Worm (Caenorhabditis elegans): Measurements from ENCODE around the gene slc-17.5.
A peak's percentile ranks its signal among the peaks of the same experiment; 100 is the strongest.

slc-17.5 gene

DNA sequence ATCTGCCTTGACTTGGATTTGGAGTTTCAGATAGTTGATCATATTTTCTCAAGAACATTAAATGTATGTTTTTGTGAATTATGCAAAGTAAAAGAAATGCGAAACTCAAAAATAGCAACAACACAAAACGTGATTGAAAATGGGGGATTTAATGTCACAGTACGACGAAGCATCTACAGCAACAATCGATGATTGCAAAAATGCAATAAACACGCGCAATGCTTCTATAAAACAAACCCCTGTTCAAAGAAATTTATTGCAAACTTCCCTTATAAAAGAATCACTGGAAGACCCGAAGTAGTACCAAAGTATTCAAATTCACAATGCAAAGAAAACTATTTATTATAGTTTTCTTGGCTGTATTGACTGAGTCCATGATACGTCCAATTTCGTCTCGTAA lies 33.4 kb upstream of the slc-17.5 start, which contains the start of gene clec-219:
clec-219 (plus strand) TSS at position 301 of the 400 bp plus-strand sequence.
- TF ChIP-seq zag-1 (tag; optimal IDR thresholded peaks at IDR 0.05) (no peak), nhr-11 (tag; optimal IDR thresholded peaks at IDR 0.05) (no peak), nfya-1 (tag; optimal IDR thresholded peaks at IDR 0.05; ENCODE audit: insufficient read depth) (no peak), ceh-28 (tag; optimal IDR thresholded peaks at IDR 0.05) (no peak), egl-5 (tag; optimal IDR thresholded peaks at IDR 0.05) (no peak), nhr-43 (tag; optimal IDR thresholded peaks at IDR 0.05; ENCODE audit: poor library complexity, severe bottlenecking) (no peak), hmg-11 (tag; optimal IDR thresholded peaks at IDR 0.05) (no peak), fkh-10 (GFP tag; optimal IDR thresholded peaks at IDR 0.05) (no peak), lin-15B (tag; optimal IDR thresholded peaks at IDR 0.05) (no peak), elt-1 (tag; optimal IDR thresholded peaks at IDR 0.05) (no peak), elt-2 (tag; optimal IDR thresholded peaks at IDR 0.05) (no peak), unc-62 (GFP tag; optimal IDR thresholded peaks at IDR 0.05) (no peak), daf-12 (tag; optimal IDR thresholded peaks at IDR 0.05) (no peak), nhr-23 (tag; optimal IDR thresholded peaks at IDR 0.05) (no peak)

DNA sequence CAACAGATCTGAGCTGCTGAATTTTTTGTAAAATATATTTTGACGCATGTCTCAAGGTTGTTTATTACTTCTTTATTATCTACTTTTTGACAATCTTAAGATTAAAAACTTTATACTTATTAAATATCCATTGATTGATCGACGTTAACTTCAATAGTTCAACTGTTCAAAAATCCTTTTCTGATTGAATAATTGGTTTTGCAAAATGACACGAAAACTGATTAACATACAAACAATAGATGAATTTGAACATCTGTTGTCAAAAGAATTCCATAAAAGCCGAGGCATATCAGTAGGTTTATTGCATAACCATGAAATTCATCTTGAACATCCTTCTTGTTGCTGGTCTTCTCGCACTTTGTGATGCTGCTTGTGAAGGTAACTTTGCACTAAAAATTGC lies 26.5 kb upstream of the slc-17.5 start, which contains the start of gene W02D7.12:
W02D7.12 (plus strand) TSS at position 301 of the 400 bp plus-strand sequence.
- TF ChIP-seq fos-1 (tag; optimal IDR thresholded peaks at IDR 0.05) (no peak), fkh-2 (tag; optimal IDR thresholded peaks at IDR 0.05) (no peak), fkh-10 (GFP tag; optimal IDR thresholded peaks at IDR 0.05) (no peak), mml-1 (tag; optimal IDR thresholded peaks at IDR 0.05) (no peak), nhr-11 (tag; optimal IDR thresholded peaks at IDR 0.05) (no peak), nhr-28 (tag; optimal IDR thresholded peaks at IDR 0.05) (no peak)

DNA sequence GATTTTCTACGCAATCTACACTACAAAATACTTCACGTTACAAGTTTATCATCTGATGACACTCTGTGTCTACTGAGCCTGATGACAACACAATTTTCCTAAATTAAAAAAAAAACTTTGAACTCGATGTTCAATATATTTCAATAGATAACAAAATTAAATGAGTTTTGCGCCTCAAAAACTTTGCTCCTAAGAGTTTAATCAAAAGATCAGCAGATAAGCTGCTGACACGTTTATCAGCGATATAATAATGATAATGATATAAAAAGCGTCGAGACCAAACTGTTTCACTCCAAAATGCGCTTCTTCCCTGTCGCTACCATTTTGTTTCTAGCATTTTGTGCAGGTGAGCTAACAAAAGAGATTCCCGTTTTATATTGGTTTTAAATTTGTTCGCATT lies 23.0 kb upstream of the slc-17.5 start, which contains the start of gene clec-218:
clec-218 (plus strand) TSS at position 262 of the 400 bp plus-strand sequence.
- TF ChIP-seq zag-1 (tag; optimal IDR thresholded peaks at IDR 0.05) = no peak
- no peak for TF ChIP-seq unc-62 (GFP tag; optimal IDR thresholded peaks at IDR 0.05)
- TF ChIP-seq pqm-1 (tag; optimal IDR thresholded peaks at IDR 0.05) = peak; percentile 78
- TF ChIP-seq elt-1 (tag; optimal IDR thresholded peaks at IDR 0.05) = no peak
- TF ChIP-seq snpc-4 (tag; optimal IDR thresholded peaks at IDR 0.05) = no peak
- no peak for TF ChIP-seq ztf-4 (tag; optimal IDR thresholded peaks at IDR 0.05)
- TF ChIP-seq fkh-2 (tag; optimal IDR thresholded peaks at IDR 0.05) = no peak
- no peak for TF ChIP-seq ZK546.5 (tag; optimal IDR thresholded peaks at IDR 0.05)
- no peak for TF ChIP-seq elt-3 (tag; optimal IDR thresholded peaks at IDR 0.05)
- peak; percentile 90 for TF ChIP-seq elt-2 (tag; optimal IDR thresholded peaks at IDR 0.05)
- TF ChIP-seq unc-39 (tag; optimal IDR thresholded peaks at IDR 0.05) = no peak

DNA sequence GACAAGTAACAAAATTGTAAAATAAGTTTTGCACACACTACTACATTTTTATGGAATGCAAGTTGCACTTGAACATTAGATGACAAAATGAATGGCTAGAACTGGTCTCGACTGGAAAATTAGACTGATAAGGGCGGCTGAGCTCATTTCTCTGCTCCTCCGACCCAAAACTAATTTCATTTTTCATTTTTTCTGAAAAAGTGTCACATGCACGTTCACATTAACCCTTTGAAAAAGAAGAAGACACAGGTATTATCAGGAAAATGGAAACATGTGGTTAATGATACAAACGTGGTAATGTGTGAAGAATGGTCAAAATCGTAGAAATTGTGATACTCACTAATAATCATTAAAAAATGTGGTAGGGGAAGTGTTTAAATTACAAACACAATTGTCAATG lies 22.3 kb upstream of the slc-17.5 start:
- TF ChIP-seq aly-2 (tag; optimal IDR thresholded peaks at IDR 0.05) = no peak
- no peak for TF ChIP-seq hmg-11 (tag; optimal IDR thresholded peaks at IDR 0.05)
- TF ChIP-seq pqm-1 (tag; optimal IDR thresholded peaks at IDR 0.05) = peak; percentile 71
- peak; percentile 81 for TF ChIP-seq elt-2 (tag; optimal IDR thresholded peaks at IDR 0.05)

DNA sequence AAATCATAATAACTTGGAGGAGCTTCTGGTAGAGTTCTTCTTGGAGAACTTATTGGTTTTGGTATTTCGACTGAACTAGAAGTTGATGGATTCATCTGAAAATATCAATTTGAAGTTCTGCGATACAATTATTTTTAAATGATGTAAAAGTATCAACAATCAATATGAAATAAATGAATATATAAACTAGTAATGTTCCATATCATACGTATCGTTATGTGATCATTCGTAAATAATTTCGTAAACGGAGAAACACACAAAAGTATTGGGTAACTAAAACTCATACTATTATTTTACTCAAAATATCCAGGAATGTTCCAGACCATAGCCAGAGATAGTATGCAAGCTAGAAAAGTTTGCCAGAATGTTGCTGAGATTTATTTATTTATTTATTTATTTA lies 21.7 kb upstream of the slc-17.5 start, which contains the start of gene W02D7.8:
W02D7.8 (minus strand) TSS at position 101 of the 400 bp plus-strand sequence.
- TF ChIP-seq nhr-67 (tag; optimal IDR thresholded peaks at IDR 0.05) = no peak
- TF ChIP-seq elt-3 (tag; optimal IDR thresholded peaks at IDR 0.05) = no peak
- no peak for TF ChIP-seq pqm-1 (tag; optimal IDR thresholded peaks at IDR 0.05)
- TF ChIP-seq fkh-10 (GFP tag; optimal IDR thresholded peaks at IDR 0.05) = no peak
- no peak for TF ChIP-seq jun-1 (tag; optimal IDR thresholded peaks at IDR 0.05)
- TF ChIP-seq R02D3.7 (tag; optimal IDR thresholded peaks at IDR 0.05) = no peak
- no peak for TF ChIP-seq nhr-43 (tag; optimal IDR thresholded peaks at IDR 0.05; ENCODE audit: poor library complexity, severe bottlenecking)
- no peak for TF ChIP-seq mml-1 (tag; optimal IDR thresholded peaks at IDR 0.05)

DNA sequence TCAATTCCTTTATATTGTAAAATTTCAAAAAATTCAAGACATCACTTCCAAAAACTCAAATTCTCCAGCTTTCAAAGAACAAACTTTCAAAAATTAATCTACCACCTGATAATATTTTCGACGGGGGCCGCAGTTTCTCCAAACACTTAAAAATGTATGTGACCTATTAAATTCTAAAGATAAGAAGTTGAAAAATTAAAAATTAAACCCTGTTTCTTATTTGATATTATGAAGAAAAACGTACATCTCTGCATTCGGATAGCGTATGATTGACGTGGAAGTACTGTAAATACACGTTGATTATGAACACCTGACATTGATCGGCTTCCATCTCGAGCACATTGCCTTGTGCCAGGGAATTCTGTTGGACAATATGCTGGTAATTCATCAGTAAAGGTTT lies 21.2 kb upstream of the slc-17.5 start:
- peak; percentile 58 for TF ChIP-seq pqm-1 (tag; optimal IDR thresholded peaks at IDR 0.05)
- TF ChIP-seq ztf-11 (tag; optimal IDR thresholded peaks at IDR 0.05) = no peak
- TF ChIP-seq pha-4 (tag; optimal IDR thresholded peaks at IDR 0.05) = peak; percentile 23
- TF ChIP-seq elt-2 (tag; optimal IDR thresholded peaks at IDR 0.05) = peak; percentile 70

Measured in whole organism, L3 larva.